Fruit fly (Drosophila melanogaster) Kc167 (cell line): Measurements from ENCODE around the gene CG16854.

ENCODE experiments used
- Myc ChIP-seq: fragments of >200 bp; optimal IDR thresholded peaks from 2 replicates; lab custom pipeline; 2017; ENCODE audit warnings: missing external identifiers
- Sin3A ChIP-seq: fragments of >200 bp; optimal IDR thresholded peaks from 2 replicates; lab custom pipeline; 2018; ENCODE audit warnings: missing external identifiers
- h ChIP-seq: fragments of >200 bp; optimal IDR thresholded peaks from 3 replicates; lab custom pipeline; 2018; ENCODE audit warnings: missing external identifiers
- insv ChIP-seq: fragments of >200 bp; optimal IDR thresholded peaks from 3 replicates; lab custom pipeline; 2018; ENCODE audit warnings: missing external identifiers
- psq ChIP-seq: fragments of >200 bp; optimal IDR thresholded peaks from 2 replicates; lab custom pipeline; 2017; ENCODE audit warnings: missing external identifiers
- ttk ChIP-seq: sonication (Bioruptor generic); optimal IDR thresholded peaks from 2 replicates; lab custom pipeline; 2017; ENCODE audit warnings: missing external identifiers

CG16854 gene

dm6 chr2L:11051644-11052492, 34.7 kb upstream of the CG16854 start:
- no peak for TF ChIP-seq h (lab: Kevin White, UChicago)
- no peak for TF ChIP-seq Sin3A (lab: Kevin White, UChicago)
- no peak for TF ChIP-seq psq (lab: Kevin White, UChicago)
- no peak for TF ChIP-seq Myc (lab: Kevin White, UChicago)
- TF ChIP-seq insv (lab: Kevin White, UChicago), result no peak
- no peak for TF ChIP-seq ttk (lab: Kevin White, UChicago)

- TF ChIP-seq Sin3A (lab: Kevin White, UChicago) (no peak), insv (lab: Kevin White, UChicago) (no peak), h (lab: Kevin White, UChicago) (no peak), ttk (lab: Kevin White, UChicago) (no peak), Myc (lab: Kevin White, UChicago) (no peak), psq (lab: Kevin White, UChicago) (no peak)
Measured at dm6 chr2L:11052493-11052788, 34.1 kb upstream of the CG16854 start.

- TF ChIP-seq h (lab: Kevin White, UChicago) (no peak), psq (lab: Kevin White, UChicago) (no peak), insv (lab: Kevin White, UChicago) (peak; percentile 29)
Measured at dm6 chr2L:11053018-11053807, 33.3 kb upstream of the CG16854 start.

dm6 chr2L:11056791-11057332, 29.7 kb upstream of the CG16854 start:
- TF ChIP-seq psq (lab: Kevin White, UChicago) (no peak), Sin3A (lab: Kevin White, UChicago) (no peak), Myc (lab: Kevin White, UChicago) (no peak), insv (lab: Kevin White, UChicago) (no peak), ttk (lab: Kevin White, UChicago) (no peak), h (lab: Kevin White, UChicago) (no peak)

- TF ChIP-seq ttk (lab: Kevin White, UChicago), result no peak
- TF ChIP-seq Sin3A (lab: Kevin White, UChicago), result no peak
- TF ChIP-seq psq (lab: Kevin White, UChicago), result no peak
- TF ChIP-seq Myc (lab: Kevin White, UChicago), result no peak
- TF ChIP-seq h (lab: Kevin White, UChicago), result no peak
- TF ChIP-seq insv (lab: Kevin White, UChicago), result no peak
Measured at dm6 chr2L:11057333-11058110, 29.0 kb upstream of the CG16854 start.

- TF ChIP-seq Myc (lab: Kevin White, UChicago), result no peak
- no peak for TF ChIP-seq h (lab: Kevin White, UChicago)
Measured at dm6 chr2L:11058111-11058665, 28.3 kb upstream of the CG16854 start.

dm6 chr2L:11059206-11059605, 27.3 kb upstream of the CG16854 start:
- TF ChIP-seq insv (lab: Kevin White, UChicago) (no peak), ttk (lab: Kevin White, UChicago) (no peak), Myc (lab: Kevin White, UChicago) (no peak), psq (lab: Kevin White, UChicago) (no peak), Sin3A (lab: Kevin White, UChicago) (no peak)

dm6 chr2L:11061155-11061554, 25.4 kb upstream of the CG16854 start:
- no peak for TF ChIP-seq insv (lab: Kevin White, UChicago)
- no peak for TF ChIP-seq h (lab: Kevin White, UChicago)
- TF ChIP-seq psq (lab: Kevin White, UChicago), result no peak
- no peak for TF ChIP-seq ttk (lab: Kevin White, UChicago)
- no peak for TF ChIP-seq Sin3A (lab: Kevin White, UChicago)
- TF ChIP-seq Myc (lab: Kevin White, UChicago), result no peak

- TF ChIP-seq psq (lab: Kevin White, UChicago) (no peak), ttk (lab: Kevin White, UChicago) (no peak), Myc (lab: Kevin White, UChicago) (no peak), insv (lab: Kevin White, UChicago) (no peak), h (lab: Kevin White, UChicago) (no peak), Sin3A (lab: Kevin White, UChicago) (no peak)
Measured at dm6 chr2L:11065106-11065878, 21.2 kb upstream of the CG16854 start.
